Worm (Caenorhabditis elegans): ENCODE results near the gene unc-105.

unc-105 gene

ce11 chrII:8125439-8125838, 9.2 kb downstream of the unc-105 start:
- peak; percentile 2 for TF ChIP-seq blmp-1 (tag; optimal IDR thresholded peaks at IDR 0.05; ENCODE audit: insufficient read depth)
- peak; percentile 1 for TF ChIP-seq nhr-129 (tag; optimal IDR thresholded peaks at IDR 0.05)
- TF ChIP-seq ztf-11 (tag; optimal IDR thresholded peaks at IDR 0.05): no peak
- peak; percentile 8 for TF ChIP-seq sma-9 (GFP tag; optimal IDR thresholded peaks at IDR 0.05)
- no peak for TF ChIP-seq sma-9 (tag; optimal IDR thresholded peaks at IDR 0.05)

DNA sequence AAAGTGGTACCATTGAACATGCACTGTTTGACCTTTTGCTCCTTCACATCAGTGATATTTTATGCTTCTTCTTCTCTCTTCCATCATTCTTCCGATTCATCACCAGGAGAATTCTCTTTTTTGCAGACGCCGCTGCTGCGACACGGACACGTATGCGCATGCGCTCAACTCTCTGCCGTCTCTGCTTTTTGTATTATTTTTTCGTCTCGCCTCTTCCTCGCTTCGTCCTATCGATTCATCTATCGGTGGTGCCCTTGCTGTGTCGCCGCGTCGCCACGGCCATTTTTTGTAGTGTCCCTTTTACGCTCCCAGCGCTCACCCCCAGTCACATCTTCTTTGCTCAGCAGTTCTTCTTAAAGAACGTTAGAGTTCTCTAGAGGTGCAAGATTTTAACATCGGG, 9.9 kb downstream of the unc-105 start:
- TF ChIP-seq sem-4 (tag; optimal IDR thresholded peaks at IDR 0.05) (peak; percentile 66), nhr-10 (tag; optimal IDR thresholded peaks at IDR 0.05) (no peak), crh-2 (tag; optimal IDR thresholded peaks at IDR 0.05) (peak; percentile 89), lin-13 (GFP tag; optimal IDR thresholded peaks at IDR 0.05) (peak; percentile 18), ztf-11 (tag; optimal IDR thresholded peaks at IDR 0.05) (no peak), fos-1 (tag; optimal IDR thresholded peaks at IDR 0.05) (peak; percentile 70), nhr-77 (tag; optimal IDR thresholded peaks at IDR 0.05) (no peak), C34F6.9 (tag; optimal IDR thresholded peaks at IDR 0.05) (peak; percentile 55), peb-1 (tag; optimal IDR thresholded peaks at IDR 0.05) (no peak), nhr-237 (tag; optimal IDR thresholded peaks at IDR 0.05) (no peak), nhr-21 (tag; optimal IDR thresholded peaks at IDR 0.05) (peak; percentile 8), lin-11 (tag; optimal IDR thresholded peaks at IDR 0.05) (peak; percentile 26), Y55F3AM.14 (GFP tag; optimal IDR thresholded peaks at IDR 0.05) (peak; percentile 6), nhr-129 (tag; optimal IDR thresholded peaks at IDR 0.05) (peak; percentile 45), gmeb-1 (tag; optimal IDR thresholded peaks at IDR 0.05) (no peak), zag-1 (tag; optimal IDR thresholded peaks at IDR 0.05) (peak; percentile 55), mab-5 (tag; optimal IDR thresholded peaks at IDR 0.05) (peak; percentile 28), nhr-23 (tag; optimal IDR thresholded peaks at IDR 0.05) (no peak), ZK546.5 (tag; optimal IDR thresholded peaks at IDR 0.05) (no peak), F13H6.1 (tag; optimal IDR thresholded peaks at IDR 0.05) (peak; percentile 31), lsy-2 (tag; optimal IDR thresholded peaks at IDR 0.05) (peak in 1 of 2 experiments; percentile 69), ceh-16 (tag; optimal IDR thresholded peaks at IDR 0.05) (no peak), sma-3 (GFP tag; optimal IDR thresholded peaks at IDR 0.05) (no peak), nhr-6 (tag; optimal IDR thresholded peaks at IDR 0.05) (no peak), nhr-12 (tag; optimal IDR thresholded peaks at IDR 0.05) (no peak), unc-55 (GFP tag; optimal IDR thresholded peaks at IDR 0.05) (peak; percentile 70), mdl-1 (tag; optimal IDR thresholded peaks at IDR 0.05) (peak; percentile 39 to 54), nhr-25 (tag; optimal IDR thresholded peaks at IDR 0.05) (peak; percentile 22), sma-9 (GFP tag; optimal IDR thresholded peaks at IDR 0.05) (peak; percentile 36), sma-9 (tag; optimal IDR thresholded peaks at IDR 0.05) (no peak)

ce11 chrII:8126617-8127016, 10.4 kb downstream of the unc-105 start:
- no peak for TF ChIP-seq ceh-16 (tag; optimal IDR thresholded peaks at IDR 0.05)
- no peak for TF ChIP-seq ztf-11 (tag; optimal IDR thresholded peaks at IDR 0.05)
- TF ChIP-seq sma-9 (GFP tag; optimal IDR thresholded peaks at IDR 0.05): peak; percentile 66
- TF ChIP-seq sma-9 (tag; optimal IDR thresholded peaks at IDR 0.05): no peak

DNA sequence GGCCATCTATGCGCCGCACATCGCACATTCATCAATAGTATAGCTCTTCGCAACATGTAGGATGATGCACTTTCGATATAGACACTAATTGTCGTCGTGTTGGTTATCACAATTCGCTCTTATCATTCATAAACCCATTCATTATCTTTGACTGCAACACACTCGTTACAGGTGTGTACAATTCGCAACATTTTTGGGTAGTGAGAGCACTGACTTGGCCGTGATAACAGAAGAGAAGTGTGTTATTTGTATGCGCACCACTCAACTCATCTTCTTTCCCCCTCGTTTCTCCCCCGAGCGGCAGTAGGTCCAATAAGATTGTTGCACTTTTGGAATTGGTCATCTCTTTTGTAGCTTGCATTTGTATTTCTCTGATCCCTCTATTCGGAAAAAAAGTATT, 11.0 kb downstream of the unc-105 start:
- no peak for TF ChIP-seq alr-1 (tag; optimal IDR thresholded peaks at IDR 0.05)
- peak; percentile 94 for TF ChIP-seq fos-1 (tag; optimal IDR thresholded peaks at IDR 0.05)
- peak; percentile 52 for TF ChIP-seq nhr-129 (tag; optimal IDR thresholded peaks at IDR 0.05)
- no peak for TF ChIP-seq ceh-16 (tag; optimal IDR thresholded peaks at IDR 0.05)
- TF ChIP-seq crh-2 (tag; optimal IDR thresholded peaks at IDR 0.05): peak; percentile 53
- TF ChIP-seq F13H6.1 (tag; optimal IDR thresholded peaks at IDR 0.05): peak; percentile 43
- TF ChIP-seq nhr-237 (tag; optimal IDR thresholded peaks at IDR 0.05): no peak
- peak; percentile 77 for TF ChIP-seq sma-9 (GFP tag; optimal IDR thresholded peaks at IDR 0.05)
- TF ChIP-seq sma-9 (tag; optimal IDR thresholded peaks at IDR 0.05): no peak
- peak; percentile 15 for TF ChIP-seq sma-3 (GFP tag; optimal IDR thresholded peaks at IDR 0.05)

ce11 chrII:8127794-8128193, 11.5 kb downstream of the unc-105 start:
- TF ChIP-seq peb-1 (tag; optimal IDR thresholded peaks at IDR 0.05) (no peak), alr-1 (tag; optimal IDR thresholded peaks at IDR 0.05) (no peak), mdl-1 (tag; optimal IDR thresholded peaks at IDR 0.05) (no peak), ceh-82 (tag; optimal IDR thresholded peaks at IDR 0.05) (no peak), crh-2 (tag; optimal IDR thresholded peaks at IDR 0.05) (no peak), fos-1 (tag; optimal IDR thresholded peaks at IDR 0.05) (no peak), nhr-129 (tag; optimal IDR thresholded peaks at IDR 0.05) (no peak), nhr-21 (tag; optimal IDR thresholded peaks at IDR 0.05) (no peak), elt-1 (tag; optimal IDR thresholded peaks at IDR 0.05) (no peak), egl-27 (tag; optimal IDR thresholded peaks at IDR 0.05) (no peak)
